Worm (Caenorhabditis elegans) whole organism, L4 larva: ENCODE results near the gene hlh-3.

Experiments used
- F10B5.3 ChIP-seq: sonication (generic microtip); optimal IDR thresholded peaks from 2 replicates; lab custom pipeline; 2016; ENCODE audit warnings: mild to moderate bottlenecking, missing genetic modification characterization, missing compliant biosample characterization
- F49E8.2 ChIP-seq: sonication (generic microtip); optimal IDR thresholded peaks from 2 replicates; lab custom pipeline; 2016; ENCODE audit warnings: missing compliant biosample characterization, mild to moderate bottlenecking, missing genetic modification characterization, borderline replicate concordance
- R02D3.7 ChIP-seq: fragments of 150-350 bp; sonication (generic microtip); optimal IDR thresholded peaks from 3 replicates; lab custom pipeline; 2014; ENCODE audit warnings: missing biosample characterization, missing genetic modification characterization
- T26A8.4 ChIP-seq: fragments of 200-800 bp; sonication (Bioruptor generic); IDR thresholded peaks from 2 replicates; pipeline ENCODE4 v1.3.6; 2022; ENCODE audit warnings: missing genetic modification characterization, missing compliant biosample characterization
- Y5F2A.4 ChIP-seq: fragments of 200-800 bp; sonication (Bioruptor generic); optimal IDR thresholded peaks from 2 replicates; lab custom pipeline; 2018; ENCODE audit warnings: mild to moderate bottlenecking, missing genetic modification characterization, missing compliant biosample characterization
- Y75B8A.6 ChIP-seq: fragments of 200-800 bp; sonication (Bioruptor generic); IDR thresholded peaks from 2 replicates; pipeline ENCODE4 v1.3.6; 2022; ENCODE audit warnings: missing genetic modification reagents, missing genetic modification characterization, missing compliant biosample characterization
- ZK337.2 ChIP-seq: fragments of 200-800 bp; sonication (Bioruptor generic); IDR thresholded peaks from 2 replicates; pipeline ENCODE4 v1.3.6; 2022; ENCODE audit warnings: missing genetic modification reagents, missing genetic modification characterization, missing compliant biosample characterization
- aha-1 ChIP-seq: fragments of 150-350 bp; peaks from one replicate; lab custom pipeline; 2014; ENCODE audit warnings: missing biosample characterization, missing genetic modification characterization
- aly-2 ChIP-seq: sonication (generic microtip); optimal IDR thresholded peaks from 2 replicates; lab custom pipeline; 2018; ENCODE audit warnings: missing biosample characterization, missing genetic modification characterization
- ama-1 ChIP-seq: fragments of 150-350 bp; optimal IDR thresholded peaks from 2 replicates; lab custom pipeline; 2014; ENCODE audit warnings: inconsistent platforms, mixed read lengths
- ceh-20 ChIP-seq: fragments of 200-800 bp; sonication (Bioruptor generic); IDR thresholded peaks from 2 replicates; pipeline ENCODE4 v1.3.6; 2022; ENCODE audit warnings: missing genetic modification reagents, missing genetic modification characterization, missing compliant biosample characterization
- ceh-44 ChIP-seq: fragments of 200-800 bp; sonication (Bioruptor generic); IDR thresholded peaks from 2 replicates; pipeline ENCODE4 v1.3.6; 2022; ENCODE audit warnings: missing genetic modification reagents, missing genetic modification characterization, missing compliant biosample characterization
- ceh-62 ChIP-seq: sonication (generic microtip); optimal IDR thresholded peaks from 2 replicates; lab custom pipeline; 2017; ENCODE audit warnings: missing biosample characterization, missing genetic modification characterization
- cey-2 ChIP-seq: sonication (generic microtip); optimal IDR thresholded peaks from 3 replicates; lab custom pipeline; 2017; ENCODE audit warnings: missing genetic modification characterization, mild to moderate bottlenecking, missing compliant biosample characterization, antibody characterized with exemption, borderline replicate concordance; ENCODE audit not compliant: insufficient read depth
- daf-16 ChIP-seq, 3 experiments: sonication (generic microtip); optimal IDR thresholded peaks; 2 replicates each; lab custom pipeline; 2016 to 2017; ENCODE audit warnings: missing genetic modification characterization in 3 of 3, missing genetic modification reagents in 3 of 3, mild to moderate bottlenecking in 2 of 3, missing compliant biosample characterization in 2 of 3, missing biosample characterization in 1 of 3, moderate library complexity in 1 of 3
- daf-19 ChIP-seq: fragments of 200-800 bp; sonication (Bioruptor generic); conservative IDR thresholded peaks from 2 replicates; pipeline ENCODE4 v1.3.6; 2022; ENCODE audit warnings: missing genetic modification characterization, missing compliant biosample characterization
- daf-8 ChIP-seq: fragments of 200-800 bp; sonication (Bioruptor generic); IDR thresholded peaks from 2 replicates; pipeline ENCODE4 v1.3.6; 2022; ENCODE audit warnings: missing genetic modification characterization, missing compliant biosample characterization
- dmd-6 ChIP-seq: fragments of 200-800 bp; sonication (Bioruptor generic); IDR thresholded peaks from 2 replicates; pipeline ENCODE4 v1.3.6; 2022; ENCODE audit warnings: missing genetic modification reagents, missing genetic modification characterization, missing compliant biosample characterization
- dmd-8 ChIP-seq: fragments of 200-800 bp; sonication (Bioruptor generic); IDR thresholded peaks from 2 replicates; pipeline ENCODE4 v1.3.6; 2022; ENCODE audit warnings: missing genetic modification characterization, missing compliant biosample characterization
- dpl-1 ChIP-seq: fragments of 150-350 bp; optimal IDR thresholded peaks from 2 replicates; lab custom pipeline; 2014; ENCODE audit warnings: missing biosample characterization, missing genetic modification reagents, missing genetic modification characterization
- dve-1 ChIP-seq: sonication (generic microtip); optimal IDR thresholded peaks from 2 replicates; lab custom pipeline; 2017; ENCODE audit warnings: antibody characterized with exemption, mild to moderate bottlenecking, missing genetic modification characterization, missing compliant biosample characterization; ENCODE audit not compliant: insufficient read depth
- hif-1 ChIP-seq, 2 experiments: sonication (generic microtip); optimal IDR thresholded peaks; 2 replicates each; lab custom pipeline; 2016 to 2017; ENCODE audit warnings: missing compliant biosample characterization in 2 of 2, missing genetic modification characterization in 2 of 2, missing genetic modification reagents in 2 of 2, missing genotype in 2 of 2, mild to moderate bottlenecking in 1 of 2
- hlh-30 ChIP-seq: sonication (generic microtip); optimal IDR thresholded peaks from 2 replicates; lab custom pipeline; 2017; ENCODE audit warnings: antibody characterized with exemption, mild to moderate bottlenecking, missing genetic modification characterization, missing compliant biosample characterization; ENCODE audit not compliant: insufficient read depth
- jun-1 ChIP-seq: fragments of 150-350 bp; optimal IDR thresholded peaks from 2 replicates; lab custom pipeline; 2014; ENCODE audit warnings: missing biosample characterization, missing genetic modification reagents, missing genetic modification characterization
- lin-13 ChIP-seq: fragments of 150-350 bp; optimal IDR thresholded peaks from 2 replicates; lab custom pipeline; 2014; ENCODE audit warnings: missing biosample characterization, missing genetic modification reagents, missing genetic modification characterization
- lin-29 ChIP-seq: fragments of 200-800 bp; sonication (Bioruptor generic); IDR thresholded peaks from 2 replicates; pipeline ENCODE4 v1.3.6; 2022; ENCODE audit warnings: missing genetic modification reagents, missing genetic modification characterization, missing compliant biosample characterization
- lsy-2 ChIP-seq, 2 experiments: fragments of 150-350 bp in 1 of 2; sonication (generic microtip) in 1 of 2; optimal IDR thresholded peaks; 2 replicates each; lab custom pipeline; 2014 to 2017; ENCODE audit warnings: missing biosample characterization in 2 of 2, missing genetic modification characterization in 2 of 2
- madf-5 ChIP-seq, 2 experiments: fragments of 200-800 bp; sonication (Bioruptor generic); IDR thresholded peaks; 2 replicates each; pipeline ENCODE4 v1.3.6; 2022; ENCODE audit warnings: missing compliant biosample characterization in 2 of 2, missing genetic modification characterization in 2 of 2
- madf-9 ChIP-seq: fragments of 200-800 bp; sonication (Bioruptor generic); conservative IDR thresholded peaks from 2 replicates; pipeline ENCODE4 v1.3.6; 2022; ENCODE audit warnings: missing genetic modification reagents, missing genetic modification characterization, missing compliant biosample characterization
- mes-2 ChIP-seq: sonication (generic microtip); optimal IDR thresholded peaks from 2 replicates; lab custom pipeline; 2016; ENCODE audit warnings: missing genotype, mild to moderate bottlenecking, missing genetic modification characterization, missing compliant biosample characterization; ENCODE audit not compliant: poor library complexity, severe bottlenecking
- mxl-2 ChIP-seq: fragments of 200-800 bp; sonication (Bioruptor generic); conservative IDR thresholded peaks from 2 replicates; pipeline ENCODE4 v1.3.6; 2022; ENCODE audit warnings: missing genetic modification reagents, missing genetic modification characterization, missing compliant biosample characterization
- nhr-11 ChIP-seq: fragments of 150-350 bp; optimal IDR thresholded peaks from 2 replicates; lab custom pipeline; 2014; ENCODE audit warnings: missing biosample characterization, missing genetic modification characterization
- nhr-111 ChIP-seq: fragments of 200-800 bp; sonication (Bioruptor generic); optimal IDR thresholded peaks from 2 replicates; lab custom pipeline; 2018; ENCODE audit warnings: mild to moderate bottlenecking, missing genetic modification characterization, missing compliant biosample characterization
- nhr-237 ChIP-seq: sonication (generic microtip); optimal IDR thresholded peaks from 2 replicates; lab custom pipeline; 2017; ENCODE audit warnings: missing biosample characterization, missing genetic modification characterization
- nhr-28 ChIP-seq: fragments of 150-350 bp; optimal IDR thresholded peaks from 2 replicates; lab custom pipeline; 2014; ENCODE audit warnings: missing biosample characterization, missing genetic modification characterization
- nhr-76 ChIP-seq: fragments of 150-350 bp; optimal IDR thresholded peaks from 2 replicates; lab custom pipeline; 2014; ENCODE audit warnings: missing biosample characterization, missing genetic modification characterization
- pha-4 ChIP-seq, 2 experiments: fragments of 150-350 bp in 1 of 2; fragments of 200-800 bp in 1 of 2; sonication (Bioruptor generic) in 1 of 2; IDR thresholded peaks in 1 of 2; optimal IDR thresholded peaks in 1 of 2; 2 replicates each; pipeline versions ENCODE4 v1.3.6 to Lab custom; 2014 to 2022; ENCODE audit warnings: missing genetic modification characterization in 2 of 2, missing genetic modification reagents in 2 of 2, missing biosample characterization in 1 of 2, missing compliant biosample characterization in 1 of 2
- saeg-2 ChIP-seq: fragments of 200-800 bp; sonication (Bioruptor generic); IDR thresholded peaks from 2 replicates; pipeline ENCODE4 v1.3.6; 2022; ENCODE audit warnings: missing genetic modification reagents, missing genetic modification characterization, missing compliant biosample characterization
- snpc-4 ChIP-seq: fragments of 150-350 bp; optimal IDR thresholded peaks from 2 replicates; lab custom pipeline; 2014; ENCODE audit warnings: missing biosample characterization, missing genetic modification characterization
- tag-97 ChIP-seq: fragments of 200-800 bp; sonication (Bioruptor generic); IDR thresholded peaks from 2 replicates; pipeline ENCODE4 v1.3.6; 2022; ENCODE audit warnings: missing genetic modification characterization, missing compliant biosample characterization
- unc-130 ChIP-seq: sonication (generic microtip); optimal IDR thresholded peaks from 2 replicates; lab custom pipeline; 2016; ENCODE audit warnings: missing genetic modification reagents, missing genetic modification characterization, missing compliant biosample characterization
- unc-39 ChIP-seq: sonication (generic microtip); optimal IDR thresholded peaks from 2 replicates; lab custom pipeline; 2017; ENCODE audit warnings: missing biosample characterization, missing genetic modification characterization
- zfp-3 ChIP-seq: fragments of 200-800 bp; sonication (Bioruptor generic); conservative IDR thresholded peaks from 2 replicates; pipeline ENCODE4 v1.3.6; 2022; ENCODE audit warnings: missing genetic modification reagents, missing genetic modification characterization, missing compliant biosample characterization
- zip-11 ChIP-seq: fragments of 200-800 bp; sonication (Bioruptor generic); IDR thresholded peaks from 2 replicates; pipeline ENCODE4 v1.3.6; 2022; ENCODE audit warnings: missing genetic modification characterization, missing compliant biosample characterization
- ztf-11 ChIP-seq: fragments of 150-350 bp; optimal IDR thresholded peaks from 2 replicates; lab custom pipeline; 2014; ENCODE audit warnings: missing biosample characterization, missing genetic modification characterization

The hlh-3 gene

DNA sequence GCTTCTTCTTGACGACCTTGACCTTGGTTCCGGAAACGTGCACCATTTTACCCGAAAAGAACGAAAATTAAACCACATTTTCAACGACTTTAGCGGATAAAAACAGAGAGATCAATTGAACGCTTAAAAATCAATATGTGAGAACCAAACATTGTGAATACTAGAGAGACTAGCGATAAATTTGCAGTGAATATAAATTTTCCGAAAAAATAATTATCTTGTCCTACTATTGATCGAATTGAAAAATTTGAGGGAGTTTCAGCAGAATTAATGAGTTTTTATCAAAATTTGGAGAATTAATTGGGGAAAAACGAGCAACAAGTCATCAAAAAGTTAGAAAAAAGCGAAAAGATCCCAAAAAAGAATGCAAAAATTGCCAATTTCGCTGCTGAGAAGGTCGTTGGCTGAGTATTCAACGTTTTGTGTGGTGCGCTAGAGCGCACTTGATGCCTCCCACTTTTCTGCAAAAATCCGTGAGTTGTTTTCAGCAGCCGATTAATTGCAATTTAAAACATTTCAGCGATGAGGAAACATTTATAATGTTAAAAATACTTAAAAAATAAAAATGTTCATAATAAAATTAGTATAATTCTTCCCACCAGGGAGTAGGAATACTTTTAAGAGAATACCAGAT is 29.3 kb upstream of the hlh-3 start, which contains the start of gene rpl-32 (continued):
- TF ChIP-seq dmd-8 (GFP tag; lab: Robert Waterston, UW) (no peak), pha-4 (GFP tag; IDR thresholded peaks at IDR 0.05; lab: Robert Waterston, UW) (0 out of 2 replicates have a peak, but pooled peaks have one; percentile 26), pha-4 (tag; optimal IDR thresholded peaks at IDR 0.05; lab: Kevin White, UChicago) (peak; percentile 71), nhr-11 (tag; lab: Kevin White, UChicago) (peak; percentile 81), madf-9 (GFP tag; lab: Robert Waterston, UW) (no peak), ZK337.2 (GFP tag; lab: Robert Waterston, UW) (no peak), zfp-3 (GFP tag; lab: Robert Waterston, UW) (no peak), ztf-11 (tag; lab: Kevin White, UChicago) (no peak), hif-1 (tag; optimal IDR thresholded peaks at IDR 0.05; lab: Kevin White, UChicago) (peak in 1 of 2 experiments; percentile 70), ceh-44 (GFP tag; lab: Robert Waterston, UW) (no peak), mxl-2 (GFP tag; lab: Robert Waterston, UW) (no peak), madf-5 (GFP tag; IDR thresholded peaks at IDR 0.05; lab: Robert Waterston, UW) (no peak), dpl-1 (GFP tag; lab: Kevin White, UChicago) (peak; percentile 71), tag-97 (GFP tag; lab: Robert Waterston, UW) (no peak)

DNA sequence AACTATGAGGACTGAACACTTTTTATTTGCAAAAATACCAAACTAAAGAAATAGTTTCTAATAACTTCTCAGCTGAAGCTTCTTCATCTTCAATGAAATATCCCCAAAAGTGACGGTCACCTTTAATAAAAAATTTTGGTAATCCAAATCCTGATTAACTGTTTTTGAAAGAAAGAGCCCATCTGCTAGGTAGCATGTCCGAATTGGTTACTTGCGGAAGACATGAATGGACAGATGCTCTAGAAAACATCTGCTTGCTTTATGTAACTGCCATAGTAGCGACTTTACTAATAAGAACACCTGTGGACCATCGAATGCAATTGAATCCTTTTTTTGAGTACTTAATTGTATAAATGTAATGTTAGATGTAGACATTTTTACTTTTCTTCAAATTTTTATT is 27.4 kb upstream of the hlh-3 start:
- TF ChIP-seq pha-4 (GFP tag; IDR thresholded peaks at IDR 0.05; lab: Robert Waterston, UW) (no peak), pha-4 (tag; optimal IDR thresholded peaks at IDR 0.05; lab: Kevin White, UChicago) (no peak), nhr-11 (tag; lab: Kevin White, UChicago) (no peak), unc-39 (tag; lab: Kevin White, UChicago) (no peak), nhr-76 (no peak), lin-13 (no peak)
- TF ChIP-seq, all 104 proteins: peak for 0

DNA sequence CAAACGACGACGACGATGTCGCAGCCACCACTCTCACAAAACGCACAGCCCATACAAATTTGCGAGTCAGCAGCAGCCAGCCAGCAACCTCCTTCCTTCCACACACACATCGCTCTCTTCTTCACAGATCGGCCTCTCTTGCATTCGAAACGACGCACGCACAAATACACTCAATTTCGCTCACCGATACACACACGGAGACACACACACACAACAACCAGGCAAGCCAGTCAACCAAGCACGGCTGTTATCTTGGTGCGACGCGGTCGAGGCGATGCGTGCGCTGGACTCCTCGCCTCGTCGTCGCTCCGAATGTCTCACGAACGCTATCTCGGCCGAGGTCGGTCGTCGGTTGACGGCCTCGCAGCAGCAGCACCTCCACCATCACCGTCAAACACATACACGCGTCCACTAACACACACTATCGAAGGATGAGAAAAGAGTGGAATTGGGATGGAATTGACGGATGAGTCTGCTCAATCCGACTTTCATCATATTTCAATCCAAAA is 26.0 kb upstream of the hlh-3 start:
- TF ChIP-seq aha-1 (tag; lab: Kevin White, UChicago), result peak; percentile 100
- TF ChIP-seq daf-19 (GFP tag; lab: Robert Waterston, UW), result no peak
- TF ChIP-seq unc-130 (GFP tag; lab: Kevin White, UChicago), result no peak
- TF ChIP-seq zip-11 (GFP tag; lab: Robert Waterston, UW), result no peak
- no peak for TF ChIP-seq Y75B8A.6 (GFP tag; lab: Robert Waterston, UW)
- no peak for TF ChIP-seq aly-2 (tag; lab: Kevin White, UChicago)
- TF ChIP-seq lsy-2 (tag; optimal IDR thresholded peaks at IDR 0.05; lab: Kevin White, UChicago), result peak; percentile 79 to 90
- peak; percentile 83 for TF ChIP-seq mes-2 (tag; lab: Kevin White, UChicago)
- TF ChIP-seq R02D3.7 (tag; lab: Kevin White, UChicago), result no peak
- TF ChIP-seq nhr-28 (tag; lab: Kevin White, UChicago), result peak; percentile 89
- TF ChIP-seq ama-1 (lab: Kevin White, UChicago), result no peak
- no peak for TF ChIP-seq daf-8
- TF ChIP-seq hlh-30, result peak; percentile 85
- TF ChIP-seq cey-2 (tag; lab: Kevin White, UChicago), result no peak
- TF ChIP-seq lin-29 (GFP tag; lab: Robert Waterston, UW), result no peak
- peak; percentile 81 for TF ChIP-seq ceh-20
- no peak for TF ChIP-seq ceh-62
- no peak for TF ChIP-seq saeg-2
- TF ChIP-seq Y5F2A.4 (GFP tag; lab: Kevin White, UChicago), result no peak
- TF ChIP-seq dve-1 (tag; lab: Kevin White, UChicago), result peak; percentile 98
- peak in 1 of 2 experiments; percentile 81 for TF ChIP-seq daf-16 (GFP tag; optimal IDR thresholded peaks at IDR 0.05; lab: Kevin White, UChicago)
- peak; percentile 88 for TF ChIP-seq daf-16 (tag; optimal IDR thresholded peaks at IDR 0.05; lab: Kevin White, UChicago)
- TF ChIP-seq nhr-237 (tag; lab: Kevin White, UChicago), result no peak
- peak; percentile 74 for TF ChIP-seq jun-1 (tag; lab: Kevin White, UChicago)
- TF ChIP-seq madf-9 (GFP tag; lab: Robert Waterston, UW), result peak; percentile 60; the same call in 1 of the 2 replicates
- no peak for TF ChIP-seq snpc-4 (tag; lab: Kevin White, UChicago)
- peak; percentile 85 for TF ChIP-seq dmd-6 (GFP tag; lab: Robert Waterston, UW)
- peak; percentile 78 for TF ChIP-seq T26A8.4 (GFP tag; lab: Robert Waterston, UW)
- no peak for TF ChIP-seq F10B5.3
- TF ChIP-seq F49E8.2, result no peak
- TF ChIP-seq nhr-111 (GFP tag; lab: Kevin White, UChicago), result peak; percentile 58
